Worm (Caenorhabditis elegans): ENCODE measurements around the gene srx-41.

- TF ChIP-seq med-1 (GFP tag; optimal IDR thresholded peaks at IDR 0.05; ENCODE audit: insufficient read depth) (no peak), flt-1 (GFP tag; IDR thresholded peaks at IDR 0.05) (no peak), ref-1 (GFP tag; conservative IDR thresholded peaks at IDR 0.05) (no peak), cog-1 (tag; optimal IDR thresholded peaks at IDR 0.05) (no peak), ztf-23 (GFP tag; IDR thresholded peaks at IDR 0.05) (no peak), T22C8.4 (GFP tag; IDR thresholded peaks at IDR 0.05) (no peak), ztf-29 (GFP tag; IDR thresholded peaks at IDR 0.05) (no peak), tab-1 (GFP tag; IDR thresholded peaks at IDR 0.05) (no peak)
These were observed 4.5 kb downstream of the srx-41 start for ce11 chrV:3632249-3633030.

Data from whole organism, midembryonic.